Fruit fly (Drosophila melanogaster) whole organism, adult: ENCODE measurements around the gene CG33203.

Experiments
- Clk ChIP-seq: fragments of 200-800 bp; sonication (Bioruptor generic); optimal IDR thresholded peaks from 2 replicates; lab custom pipeline; 2017; ENCODE audit warnings: missing biosample characterization, missing genetic modification characterization
- cnc ChIP-seq, 2 experiments: fragments of >200 bp; optimal IDR thresholded peaks; 2 replicates each; lab custom pipeline; 2017
- kay ChIP-seq: fragments of 200-800 bp; sonication (Bioruptor generic); peaks from one replicate; lab custom pipeline; 2016; ENCODE audit warnings: missing biosample characterization, missing genetic modification characterization, borderline replicate concordance
- ovo ChIP-seq: fragments of 200-800 bp; sonication (Bioruptor generic); optimal IDR thresholded peaks from 2 replicates; lab custom pipeline; 2016; ENCODE audit warnings: missing biosample characterization, missing genetic modification characterization
- pad ChIP-seq: fragments of 200-800 bp; sonication (Bioruptor generic); optimal IDR thresholded peaks from 3 replicates; lab custom pipeline; 2017; ENCODE audit warnings: missing biosample characterization, missing genetic modification characterization, mild to moderate bottlenecking, moderate library complexity, missing genetic modification reagents
- tj ChIP-seq: fragments of 200-800 bp; sonication (Bioruptor generic); optimal IDR thresholded peaks from 3 replicates; lab custom pipeline; 2017; ENCODE audit warnings: missing biosample characterization, mild to moderate bottlenecking, missing genetic modification characterization, moderate library complexity

dm6 chr3R:28829328-28829916 is 58.1 kb downstream of the CG33203 start:
- TF ChIP-seq tj (GFP tag; lab: Kevin White, UChicago) (no peak), kay (peak; percentile 97), Clk (GFP tag; lab: Kevin White, UChicago) (no peak), cnc (optimal IDR thresholded peaks at IDR 0.05; lab: Kevin White, UChicago) (no peak), ovo (GFP tag; lab: Kevin White, UChicago) (peak; percentile 21), pad (no peak)
